Fruit fly (Drosophila melanogaster) whole organism, embryonic: Measurements from ENCODE around the gene Tsf1.

Source experiments
- Abd-B ChIP-seq: fragments of 200-800 bp; sonication (Bioruptor generic); optimal IDR thresholded peaks from 2 replicates; lab custom pipeline; 2018; ENCODE audit warnings: missing biosample characterization, mild to moderate bottlenecking, missing genetic modification characterization, moderate library complexity
- Adf1 ChIP-seq: fragments of 200-800 bp; sonication (Bioruptor generic); IDR thresholded peaks from 2 replicates; pipeline ENCODE4 v1.3.6; 2022; ENCODE audit warnings: missing biosample characterization, missing genetic modification characterization
- Aef1 ChIP-seq: fragments of 200-800 bp; sonication (Bioruptor generic); IDR thresholded peaks from 3 replicates; pipeline ENCODE4 v1.3.6; 2022; ENCODE audit warnings: missing biosample characterization, missing genetic modification characterization
- CG10274 ChIP-seq: fragments of 200-800 bp; sonication (Bioruptor generic); optimal IDR thresholded peaks from 3 replicates; lab custom pipeline; 2017; ENCODE audit warnings: missing biosample characterization, mild to moderate bottlenecking, missing genetic modification characterization
- CG10366 ChIP-seq: fragments of 200-800 bp; sonication (Bioruptor generic); IDR thresholded peaks from 2 replicates; pipeline ENCODE4 v1.3.6; 2022; ENCODE audit warnings: missing biosample characterization, missing genetic modification characterization
- CG10462 ChIP-seq: fragments of 200-800 bp; sonication (Bioruptor generic); optimal IDR thresholded peaks from 2 replicates; lab custom pipeline; 2016; ENCODE audit warnings: missing biosample characterization, missing genetic modification characterization
- CG10959 ChIP-seq: fragments of 200-800 bp; sonication (Bioruptor generic); IDR thresholded peaks from 2 replicates; pipeline ENCODE4 v1.3.6; 2022; ENCODE audit warnings: missing biosample characterization, missing genetic modification characterization
- CG11085 ChIP-seq: fragments of 200-800 bp; sonication (Bioruptor generic); IDR thresholded peaks from 2 replicates; pipeline ENCODE4 v1.3.6; 2022; ENCODE audit warnings: missing biosample characterization, missing genetic modification characterization
- CG12071 ChIP-seq: fragments of 200-800 bp; sonication (Bioruptor generic); optimal IDR thresholded peaks from 3 replicates; lab custom pipeline; 2018; ENCODE audit warnings: missing biosample characterization, mild to moderate bottlenecking, missing genetic modification characterization
- CG13624 ChIP-seq: fragments of 200-800 bp; sonication (Bioruptor generic); optimal IDR thresholded peaks from 2 replicates; lab custom pipeline; 2016; ENCODE audit warnings: missing biosample characterization, missing genetic modification characterization
- CG13894 ChIP-seq: fragments of 200-800 bp; sonication (Bioruptor generic); optimal IDR thresholded peaks from 3 replicates; lab custom pipeline; 2018; ENCODE audit warnings: missing biosample characterization, mild to moderate bottlenecking, missing genetic modification characterization, moderate library complexity
- CG14050 ChIP-seq: fragments of 200-800 bp; sonication (Bioruptor generic); IDR thresholded peaks from 3 replicates; pipeline ENCODE4 v1.3.6; 2022; ENCODE audit warnings: missing biosample characterization, missing genetic modification characterization
- CG14441 ChIP-seq: fragments of 200-800 bp; sonication (Bioruptor generic); IDR thresholded peaks from 2 replicates; pipeline ENCODE4 v1.3.6; 2022; ENCODE audit warnings: missing biosample characterization, missing genetic modification characterization
- CG14710 ChIP-seq: fragments of 200-800 bp; sonication (Bioruptor generic); optimal IDR thresholded peaks from 3 replicates; lab custom pipeline; 2019; ENCODE audit warnings: missing biosample characterization, mild to moderate bottlenecking, missing genetic modification characterization, moderate library complexity
- CG2120 ChIP-seq: fragments of 200-800 bp; sonication (Bioruptor generic); optimal IDR thresholded peaks from 3 replicates; lab custom pipeline; 2016; ENCODE audit warnings: missing biosample characterization, missing genetic modification characterization
- CG32772 ChIP-seq: fragments of 200-800 bp; sonication (Bioruptor generic); IDR thresholded peaks from 2 replicates; pipeline ENCODE4 v1.3.6; 2022; ENCODE audit warnings: missing biosample characterization, missing genetic modification characterization
- CG3407 ChIP-seq: fragments of 200-800 bp; sonication (Bioruptor generic); optimal IDR thresholded peaks from 2 replicates; lab custom pipeline; 2018; ENCODE audit warnings: missing biosample characterization, mild to moderate bottlenecking, missing genetic modification characterization
- CG42726 ChIP-seq: fragments of 200-800 bp; sonication (Bioruptor generic); IDR thresholded peaks from 2 replicates; pipeline ENCODE4 v1.3.6; 2022; ENCODE audit warnings: missing biosample characterization, missing genetic modification characterization; ENCODE audit not compliant: partially characterized antibody
- CG4820 ChIP-seq: fragments of 200-800 bp; sonication (Bioruptor generic); optimal IDR thresholded peaks from 3 replicates; lab custom pipeline; 2016; ENCODE audit warnings: missing biosample characterization, missing genetic modification characterization
- CG7271 ChIP-seq: fragments of 200-800 bp; sonication (Bioruptor generic); optimal IDR thresholded peaks from 2 replicates; lab custom pipeline; 2018; ENCODE audit warnings: missing biosample characterization, mild to moderate bottlenecking, missing genetic modification characterization, moderate library complexity
- CG8290 ChIP-seq, 3 experiments: fragments of 200-800 bp; sonication (Bioruptor generic); optimal IDR thresholded peaks; 2 replicates each; lab custom pipeline; 2016 to 2019; ENCODE audit warnings: missing biosample characterization in 3 of 3, missing genetic modification characterization in 3 of 3, mild to moderate bottlenecking in 2 of 3, moderate library complexity in 1 of 3
- CG8478 ChIP-seq: fragments of >200 bp; optimal IDR thresholded peaks from 2 replicates; lab custom pipeline; 2018
- CG8944 ChIP-seq: fragments of 200-800 bp; sonication (Bioruptor generic); optimal IDR thresholded peaks from 3 replicates; lab custom pipeline; 2016; ENCODE audit warnings: missing biosample characterization, missing genetic modification characterization
- CG9609 ChIP-seq: fragments of 200-800 bp; sonication (Bioruptor generic); optimal IDR thresholded peaks from 3 replicates; lab custom pipeline; 2016; ENCODE audit warnings: missing biosample characterization, missing genetic modification characterization
- D19A ChIP-seq: fragments of 200-800 bp; optimal IDR thresholded peaks from 3 replicates; lab custom pipeline; 2019; ENCODE audit warnings: missing biosample characterization, mild to moderate bottlenecking, missing genetic modification characterization, moderate library complexity
- D19B ChIP-seq: fragments of 200-800 bp; sonication (Bioruptor generic); optimal IDR thresholded peaks from 2 replicates; lab custom pipeline; 2017; ENCODE audit warnings: missing biosample characterization, mild to moderate bottlenecking, missing genetic modification characterization
- Deaf1 ChIP-seq: fragments of 200-800 bp; optimal IDR thresholded peaks from 3 replicates; lab custom pipeline; 2019; ENCODE audit warnings: missing biosample characterization, mild to moderate bottlenecking, missing genetic modification characterization, moderate library complexity
- Doc2 ChIP-seq: fragments of 200-800 bp; sonication (Bioruptor generic); IDR thresholded peaks from 2 replicates; pipeline ENCODE4 v1.3.6; 2022; ENCODE audit warnings: missing biosample characterization, missing genetic modification characterization
- Hand ChIP-seq: fragments of 200-800 bp; sonication (Bioruptor generic); optimal IDR thresholded peaks from 2 replicates; lab custom pipeline; 2017; ENCODE audit warnings: mild to moderate bottlenecking, missing biosample characterization, missing genetic modification reagents, missing genetic modification characterization
- NC2β ChIP-seq: fragments of 200-800 bp; sonication (Bioruptor generic); optimal IDR thresholded peaks from 2 replicates; lab custom pipeline; 2016; ENCODE audit warnings: missing biosample characterization, missing genetic modification characterization
- Ravus ChIP-seq: fragments of 200-800 bp; sonication (Bioruptor generic); IDR thresholded peaks from 2 replicates; pipeline ENCODE4 v1.3.6; 2022; ENCODE audit warnings: missing biosample characterization, missing genetic modification characterization
- Taf1 ChIP-seq: fragments of 200-800 bp; sonication (Bioruptor generic); IDR thresholded peaks from 2 replicates; pipeline ENCODE4 v1.3.6; 2022; ENCODE audit warnings: missing biosample characterization, missing genetic modification characterization
- ap ChIP-seq: fragments of 200-800 bp; sonication (Bioruptor generic); IDR thresholded peaks from 2 replicates; pipeline ENCODE4 v1.3.6; 2022; ENCODE audit warnings: missing biosample characterization, missing genetic modification characterization
- ato ChIP-seq: fragments of 200-800 bp; sonication (Bioruptor generic); IDR thresholded peaks from 2 replicates; pipeline ENCODE4 v1.3.6; 2022; ENCODE audit warnings: missing biosample characterization, missing genetic modification characterization; ENCODE audit not compliant: partially characterized antibody
- chif ChIP-seq, 2 experiments: fragments of 200-800 bp; sonication (Bioruptor generic); optimal IDR thresholded peaks; 3 replicates each; lab custom pipeline; 2016; ENCODE audit warnings: missing biosample characterization in 2 of 2, missing genetic modification characterization in 2 of 2
- hb ChIP-seq: fragments of 200-800 bp; sonication (Bioruptor generic); IDR thresholded peaks from 3 replicates; pipeline ENCODE4 v1.3.6; 2022; ENCODE audit warnings: missing biosample characterization, missing genetic modification characterization; ENCODE audit not compliant: partially characterized antibody
- hth ChIP-seq: fragments of >200 bp; optimal IDR thresholded peaks from 2 replicates; lab custom pipeline; 2017; ENCODE audit warnings: inconsistent platforms
- ken ChIP-seq: fragments of 200-800 bp; sonication (Bioruptor generic); IDR thresholded peaks from 3 replicates; pipeline ENCODE4 v1.3.6; 2022; ENCODE audit warnings: missing biosample characterization, missing genetic modification characterization
- kni ChIP-seq: fragments of 200-800 bp; sonication (Bioruptor generic); optimal IDR thresholded peaks from 3 replicates; lab custom pipeline; 2017; ENCODE audit warnings: mild to moderate bottlenecking, missing biosample characterization, missing genetic modification reagents, missing genetic modification characterization
- luna ChIP-seq: fragments of 200-800 bp; sonication (Bioruptor generic); optimal IDR thresholded peaks from 2 replicates; lab custom pipeline; 2016; ENCODE audit warnings: missing biosample characterization, missing genetic modification characterization
- maf-S ChIP-seq: fragments of 200-800 bp; sonication (Bioruptor generic); optimal IDR thresholded peaks from 2 replicates; lab custom pipeline; 2016; ENCODE audit warnings: missing biosample characterization, missing genetic modification characterization
- otp ChIP-seq: fragments of 200-800 bp; sonication (Bioruptor generic); IDR thresholded peaks from 3 replicates; pipeline ENCODE4, ENCODE4 v1.3.6; 2022; ENCODE audit warnings: missing biosample characterization, missing genetic modification characterization
- pfk ChIP-seq: fragments of 200-800 bp; sonication (Bioruptor generic); optimal IDR thresholded peaks from 2 replicates; lab custom pipeline; 2018; ENCODE audit warnings: missing biosample characterization, mild to moderate bottlenecking, missing genetic modification characterization, moderate library complexity
- phol ChIP-seq: fragments of 200-800 bp; sonication (Bioruptor generic); optimal IDR thresholded peaks from 3 replicates; lab custom pipeline; 2018; ENCODE audit warnings: missing biosample characterization, mild to moderate bottlenecking, missing genetic modification characterization, moderate library complexity
- ranshi ChIP-seq: fragments of 200-800 bp; sonication (Bioruptor generic); IDR thresholded peaks from 2 replicates; pipeline ENCODE4 v1.3.6; 2022; ENCODE audit warnings: missing biosample characterization, missing genetic modification characterization
- row ChIP-seq: fragments of 200-800 bp; sonication (Bioruptor generic); IDR thresholded peaks from 3 replicates; pipeline ENCODE4 v1.3.6; 2022; ENCODE audit warnings: missing biosample characterization, missing genetic modification characterization
- so ChIP-seq: fragments of 200-800 bp; sonication (Bioruptor generic); IDR thresholded peaks from 3 replicates; pipeline ENCODE4 v1.3.6; 2022; ENCODE audit warnings: missing biosample characterization, missing genetic modification characterization
- tap ChIP-seq: fragments of 200-800 bp; optimal IDR thresholded peaks from 3 replicates; lab custom pipeline; 2019; ENCODE audit warnings: missing biosample characterization, mild to moderate bottlenecking, missing genetic modification characterization, moderate library complexity
- toy ChIP-seq: fragments of 200-800 bp; sonication (Bioruptor generic); IDR thresholded peaks from 2 replicates; pipeline ENCODE4 v1.3.6; 2022; ENCODE audit warnings: missing biosample characterization, missing genetic modification characterization
- wek ChIP-seq: fragments of 200-800 bp; sonication (Bioruptor generic); optimal IDR thresholded peaks from 3 replicates; lab custom pipeline; 2018; ENCODE audit warnings: missing biosample characterization, mild to moderate bottlenecking, missing genetic modification characterization, moderate library complexity
- zf30C ChIP-seq: fragments of 200-800 bp; sonication (Bioruptor generic); optimal IDR thresholded peaks from 3 replicates; lab custom pipeline; 2018; ENCODE audit warnings: missing biosample characterization, mild to moderate bottlenecking, missing genetic modification characterization

Gene Tsf1

dm6 chrX:18356141-18356600 is 30.7 kb upstream of the Tsf1 start, which contains the start of gene kairos (continued):
- TF ChIP-seq CG11085 = no peak
- TF ChIP-seq luna (GFP tag; lab: Kevin White, UChicago) = no peak
- TF ChIP-seq CG13624 = no peak
- TF ChIP-seq CG10959 (GFP tag; lab: Robert Waterston, UW) = no peak
- TF ChIP-seq ranshi (GFP tag; lab: Robert Waterston, UW) = 0 out of 2 replicates have a peak, but pooled peaks have one; percentile 24
- TF ChIP-seq CG42726 (GFP tag; lab: Robert Waterston, UW) = no peak
- TF ChIP-seq so (GFP tag; lab: Robert Waterston, UW) = no peak
- TF ChIP-seq Deaf1 (tag; lab: Kevin White, UChicago) = peak; percentile 98
- no peak for TF ChIP-seq CG10274
- TF ChIP-seq CG4820 (GFP tag; lab: Kevin White, UChicago) = no peak
- no peak for TF ChIP-seq CG3407
- no peak for TF ChIP-seq kni (GFP tag; lab: Kevin White, UChicago)
- no peak for TF ChIP-seq otp (GFP tag; lab: Robert Waterston, UW)
- TF ChIP-seq CG9609 (GFP tag; lab: Kevin White, UChicago) = no peak
- TF ChIP-seq chif (GFP tag; optimal IDR thresholded peaks at IDR 0.05; lab: Kevin White, UChicago) = no peak
- 0 out of 2 replicates have a peak, but pooled peaks have one; percentile 15 for TF ChIP-seq CG10366
- 0 out of 3 replicates have a peak, but pooled peaks have one; percentile 31 for TF ChIP-seq ken (GFP tag; lab: Robert Waterston, UW)
- TF ChIP-seq CG12071 (GFP tag; lab: Kevin White, UChicago) = no peak
- no peak for TF ChIP-seq Abd-B (GFP tag; lab: Kevin White, UChicago)
- TF ChIP-seq maf-S (GFP tag; lab: Kevin White, UChicago) = no peak
- peak; percentile 7; the same call in 1 of the 2 replicates for TF ChIP-seq toy
- TF ChIP-seq hb = no peak
- no peak for TF ChIP-seq Taf1 (GFP tag; lab: Robert Waterston, UW)
- no peak for TF ChIP-seq CG14050 (GFP tag; lab: Robert Waterston, UW)
- peak; percentile 45 for TF ChIP-seq phol (tag; lab: Kevin White, UChicago)

dm6 chrX:18357756-18358182 is 29.1 kb upstream of the Tsf1 start:
- no peak for TF ChIP-seq NC2β (GFP tag; lab: Kevin White, UChicago)
- no peak for TF ChIP-seq ap (GFP tag; lab: Robert Waterston, UW)
- TF ChIP-seq CG8478 (lab: Kevin White, UChicago) = peak; percentile 96
- peak; percentile 5 for TF ChIP-seq CG13894 (tag; lab: Kevin White, UChicago)
- no peak for TF ChIP-seq D19B (GFP tag; lab: Kevin White, UChicago)
- TF ChIP-seq Adf1 (GFP tag; lab: Robert Waterston, UW) = peak; percentile 30; the same call in 1 of the 2 replicates
- TF ChIP-seq Aef1 (GFP tag; lab: Robert Waterston, UW) = 0 out of 3 replicates have a peak, but pooled peaks have one; percentile 13
- TF ChIP-seq hth (lab: Kevin White, UChicago) = no peak
- no peak for TF ChIP-seq toy
- no peak for TF ChIP-seq tap (tag; lab: Kevin White, UChicago)
- TF ChIP-seq CG7271 (tag; lab: Kevin White, UChicago) = no peak
- no peak for TF ChIP-seq wek
- no peak for TF ChIP-seq CG2120 (GFP tag; lab: Kevin White, UChicago)
- TF ChIP-seq CG8944 (GFP tag; lab: Kevin White, UChicago) = no peak
- 0 out of 3 replicates have a peak, but pooled peaks have one; percentile 48 for TF ChIP-seq row (GFP tag; lab: Robert Waterston, UW)
- TF ChIP-seq CG32772 (GFP tag; lab: Robert Waterston, UW) = no peak
- no peak for TF ChIP-seq CG14441
- no peak for TF ChIP-seq Doc2 (GFP tag; lab: Robert Waterston, UW)
- TF ChIP-seq D19A = no peak
- TF ChIP-seq CG14710 (tag; lab: Kevin White, UChicago) = peak; percentile 9
- TF ChIP-seq zf30C (GFP tag; lab: Kevin White, UChicago) = peak; percentile 8
- no peak for TF ChIP-seq ato (GFP tag; lab: Robert Waterston, UW)
- no peak for TF ChIP-seq pfk (GFP tag; lab: Kevin White, UChicago)
- no peak for TF ChIP-seq CG10462 (GFP tag; lab: Kevin White, UChicago)
- TF ChIP-seq Ravus = no peak
- TF ChIP-seq hb = no peak
- no peak for TF ChIP-seq CG8290 (GFP tag; optimal IDR thresholded peaks at IDR 0.05; lab: Kevin White, UChicago)
- TF ChIP-seq CG8290 (tag; optimal IDR thresholded peaks at IDR 0.05; lab: Kevin White, UChicago) = peak in 1 of 2 experiments; percentile 46
- TF ChIP-seq Hand (GFP tag; lab: Kevin White, UChicago) = no peak
